Fruit fly (Drosophila melanogaster) Kc167 (cell line): ENCODE data around the gene DCX-EMAP.

Source experiments
- Myc ChIP-seq: fragments of >200 bp; optimal IDR thresholded peaks from 2 replicates; lab custom pipeline; 2017; ENCODE audit warnings: missing external identifiers
- h ChIP-seq: fragments of >200 bp; optimal IDR thresholded peaks from 3 replicates; lab custom pipeline; 2018; ENCODE audit warnings: missing external identifiers
- insv ChIP-seq: fragments of >200 bp; optimal IDR thresholded peaks from 3 replicates; lab custom pipeline; 2018; ENCODE audit warnings: missing external identifiers
- psq ChIP-seq: fragments of >200 bp; optimal IDR thresholded peaks from 2 replicates; lab custom pipeline; 2017; ENCODE audit warnings: missing external identifiers

- TF ChIP-seq psq (lab: Kevin White, UChicago) (no peak), insv (lab: Kevin White, UChicago) (no peak), h (no peak), Myc (lab: Kevin White, UChicago) (no peak)
Observed at dm6 chr3L:14978496-14978894, 74.9 kb downstream of the DCX-EMAP start.
